Fruit fly (Drosophila melanogaster) whole organism, embryonic: ENCODE results near the gene zf30C.

ENCODE experiments used
- BtbVII ChIP-seq: fragments of 200-800 bp; sonication (Bioruptor generic); optimal IDR thresholded peaks from 3 replicates; lab custom pipeline; 2017; ENCODE audit warnings: missing biosample characterization, mild to moderate bottlenecking, missing genetic modification characterization
- CG10321 ChIP-seq: fragments of 200-800 bp; sonication (Bioruptor generic); IDR thresholded peaks from 2 replicates; pipeline ENCODE4 v1.3.6; 2022; ENCODE audit warnings: missing biosample characterization, missing genetic modification characterization
- CG11398 ChIP-seq: fragments of 200-800 bp; sonication (Bioruptor generic); optimal IDR thresholded peaks from 2 replicates; lab custom pipeline; 2016; ENCODE audit warnings: missing biosample characterization, missing genetic modification characterization
- CG11695 ChIP-seq: fragments of 200-800 bp; sonication (Bioruptor generic); IDR thresholded peaks from 3 replicates; pipeline ENCODE4 v1.3.6; 2022; ENCODE audit warnings: missing biosample characterization, missing genetic modification characterization
- CG12236 ChIP-seq: fragments of 200-800 bp; sonication (Bioruptor generic); optimal IDR thresholded peaks from 2 replicates; lab custom pipeline; 2016; ENCODE audit warnings: missing biosample characterization, missing genetic modification characterization
- CG13287 ChIP-seq: fragments of 200-800 bp; sonication (Bioruptor generic); IDR thresholded peaks from 2 replicates; pipeline ENCODE4 v1.3.6; 2022; ENCODE audit warnings: missing biosample characterization, missing genetic modification characterization; ENCODE audit not compliant: partially characterized antibody
- CG14014 ChIP-seq: fragments of 200-800 bp; sonication (Bioruptor generic); IDR thresholded peaks from 2 replicates; pipeline ENCODE4 v1.3.6; 2022; ENCODE audit warnings: missing biosample characterization, missing genetic modification characterization
- CG18764 ChIP-seq: fragments of 200-800 bp; sonication (Bioruptor generic); optimal IDR thresholded peaks from 3 replicates; lab custom pipeline; 2016; ENCODE audit warnings: missing biosample characterization, missing genetic modification characterization
- CG2120 ChIP-seq: fragments of 200-800 bp; sonication (Bioruptor generic); optimal IDR thresholded peaks from 3 replicates; lab custom pipeline; 2016; ENCODE audit warnings: missing biosample characterization, missing genetic modification characterization
- CG2199 ChIP-seq: fragments of 200-800 bp; sonication (Bioruptor generic); IDR thresholded peaks from 3 replicates; pipeline ENCODE4 v1.3.6; 2022; ENCODE audit warnings: missing biosample characterization, missing genetic modification characterization
- CG30403 ChIP-seq: fragments of 200-800 bp; sonication (Bioruptor generic); optimal IDR thresholded peaks from 3 replicates; lab custom pipeline; 2016; ENCODE audit warnings: missing biosample characterization, missing genetic modification characterization
- CG33557 ChIP-seq: fragments of 200-800 bp; sonication (Bioruptor generic); optimal IDR thresholded peaks from 2 replicates; lab custom pipeline; 2019; ENCODE audit warnings: missing biosample characterization, mild to moderate bottlenecking, missing genetic modification characterization, moderate library complexity
- CG4617 ChIP-seq: fragments of 200-800 bp; sonication (Bioruptor generic); optimal IDR thresholded peaks from 3 replicates; lab custom pipeline; 2016; ENCODE audit warnings: missing biosample characterization, missing genetic modification characterization, borderline replicate concordance
- CG5180 ChIP-seq: fragments of 200-800 bp; sonication (Bioruptor generic); optimal IDR thresholded peaks from 3 replicates; lab custom pipeline; 2017; ENCODE audit warnings: missing biosample characterization, missing genetic modification characterization, mild to moderate bottlenecking, moderate library complexity, missing genetic modification reagents
- CG6272 ChIP-seq: fragments of 200-800 bp; sonication (Bioruptor generic); IDR thresholded peaks from 2 replicates; pipeline ENCODE4 v1.3.6; 2022; ENCODE audit warnings: missing biosample characterization, missing genetic modification characterization
- CG6791 ChIP-seq: fragments of 200-800 bp; sonication (Bioruptor generic); IDR thresholded peaks from 3 replicates; pipeline ENCODE4 v1.3.6; 2022; ENCODE audit warnings: missing biosample characterization, missing genetic modification characterization; ENCODE audit not compliant: partially characterized antibody
- CG6854 ChIP-seq: fragments of 200-800 bp; sonication (Bioruptor generic); optimal IDR thresholded peaks from 3 replicates; lab custom pipeline; 2017; ENCODE audit warnings: missing biosample characterization, mild to moderate bottlenecking, missing genetic modification characterization
- CG7786 ChIP-seq: fragments of 200-800 bp; sonication (Bioruptor generic); optimal IDR thresholded peaks from 2 replicates; lab custom pipeline; 2016; ENCODE audit warnings: missing biosample characterization, missing genetic modification characterization
- CG7987 ChIP-seq: fragments of 200-800 bp; sonication (Bioruptor generic); optimal IDR thresholded peaks from 2 replicates; lab custom pipeline; 2018; ENCODE audit warnings: missing biosample characterization, mild to moderate bottlenecking, missing genetic modification characterization, moderate library complexity
- CG8765 ChIP-seq: fragments of 200-800 bp; sonication (Bioruptor generic); IDR thresholded peaks from 2 replicates; pipeline ENCODE4 v1.3.6; 2022; ENCODE audit warnings: missing biosample characterization, missing genetic modification characterization
- Dref ChIP-seq: fragments of 200-800 bp; sonication (Bioruptor generic); IDR thresholded peaks from 2 replicates; pipeline ENCODE4 v1.3.6; 2022; ENCODE audit warnings: missing biosample characterization, missing genetic modification characterization
- Fer1 ChIP-seq: fragments of 200-800 bp; sonication (Bioruptor generic); optimal IDR thresholded peaks from 2 replicates; lab custom pipeline; 2017; ENCODE audit warnings: missing biosample characterization, mild to moderate bottlenecking, missing genetic modification characterization
- HLH3B ChIP-seq: fragments of 200-800 bp; sonication (Bioruptor generic); IDR thresholded peaks from 2 replicates; pipeline ENCODE4 v1.3.6; 2022; ENCODE audit warnings: missing biosample characterization, missing genetic modification characterization
- Lhr ChIP-seq: fragments of 200-800 bp; sonication (Bioruptor generic); optimal IDR thresholded peaks from 3 replicates; lab custom pipeline; 2017; ENCODE audit warnings: mild to moderate bottlenecking, missing biosample characterization, missing genetic modification reagents, missing genetic modification characterization
- NC2β ChIP-seq: fragments of 200-800 bp; sonication (Bioruptor generic); optimal IDR thresholded peaks from 2 replicates; lab custom pipeline; 2016; ENCODE audit warnings: missing biosample characterization, missing genetic modification characterization
- NK7.1 ChIP-seq: fragments of 200-800 bp; sonication (Bioruptor generic); optimal IDR thresholded peaks from 3 replicates; lab custom pipeline; 2016; ENCODE audit warnings: missing biosample characterization, missing genetic modification characterization
- YL-1 ChIP-seq: fragments of 200-800 bp; sonication (Bioruptor generic); optimal IDR thresholded peaks from 3 replicates; lab custom pipeline; 2017; ENCODE audit warnings: missing biosample characterization, mild to moderate bottlenecking, missing genetic modification characterization
- abd-A ChIP-seq: fragments of 200-800 bp; sonication (Bioruptor generic); optimal IDR thresholded peaks from 3 replicates; lab custom pipeline; 2019; ENCODE audit warnings: missing biosample characterization, mild to moderate bottlenecking, missing genetic modification characterization, moderate library complexity
- ac ChIP-seq: fragments of 200-800 bp; sonication (Bioruptor generic); optimal IDR thresholded peaks from 3 replicates; lab custom pipeline; 2017; ENCODE audit warnings: missing biosample characterization, mild to moderate bottlenecking, missing genetic modification characterization
- ap ChIP-seq: fragments of 200-800 bp; sonication (Bioruptor generic); IDR thresholded peaks from 2 replicates; pipeline ENCODE4 v1.3.6; 2022; ENCODE audit warnings: missing biosample characterization, missing genetic modification characterization
- ash1 ChIP-seq: fragments of 200-800 bp; sonication (Bioruptor generic); optimal IDR thresholded peaks from 2 replicates; lab custom pipeline; 2018; ENCODE audit warnings: missing biosample characterization, mild to moderate bottlenecking, missing genetic modification characterization
- cwo ChIP-seq: fragments of 200-800 bp; sonication (Bioruptor generic); optimal IDR thresholded peaks from 3 replicates; lab custom pipeline; 2017; ENCODE audit warnings: missing biosample characterization, missing genetic modification characterization, mild to moderate bottlenecking, moderate library complexity, missing genetic modification reagents
- fu2 ChIP-seq: fragments of 200-800 bp; sonication (Bioruptor generic); optimal IDR thresholded peaks from 2 replicates; lab custom pipeline; 2016; ENCODE audit warnings: missing biosample characterization, missing genetic modification characterization
- gsb-n ChIP-seq: fragments of 200-800 bp; sonication (Bioruptor generic); optimal IDR thresholded peaks from 3 replicates; lab custom pipeline; 2018; ENCODE audit warnings: missing biosample characterization, mild to moderate bottlenecking, missing genetic modification characterization
- gt ChIP-seq: fragments of 200-800 bp; sonication (Bioruptor generic); IDR thresholded peaks from 2 replicates; pipeline ENCODE4 v1.3.6; 2022; ENCODE audit warnings: missing biosample characterization, missing genetic modification characterization
- hkb ChIP-seq, 2 experiments: fragments of 200-800 bp in 1 of 2; fragments of >200 bp in 1 of 2; sonication (Bioruptor generic) in 1 of 2; IDR thresholded peaks in 1 of 2; optimal IDR thresholded peaks in 1 of 2; 2 replicates each; pipeline versions ENCODE4 v1.3.6 to Lab custom; 2017 to 2022; ENCODE audit warnings: missing biosample characterization in 1 of 2, missing genetic modification characterization in 1 of 2
- odd ChIP-seq: fragments of 200-800 bp; sonication (Bioruptor generic); optimal IDR thresholded peaks from 2 replicates; lab custom pipeline; 2017; ENCODE audit warnings: missing biosample characterization, mild to moderate bottlenecking, missing genetic modification characterization
- onecut ChIP-seq: fragments of 200-800 bp; sonication (Bioruptor generic); IDR thresholded peaks from 2 replicates; pipeline ENCODE4 v1.3.6; 2022; ENCODE audit warnings: missing biosample characterization, missing genetic modification characterization
- pb ChIP-seq: fragments of 200-800 bp; sonication (Bioruptor generic); optimal IDR thresholded peaks from 3 replicates; lab custom pipeline; 2016; ENCODE audit warnings: missing biosample characterization, missing genetic modification characterization
- rib ChIP-seq: fragments of 200-800 bp; sonication (Bioruptor generic); IDR thresholded peaks from 2 replicates; pipeline ENCODE4 v1.3.6; 2022; ENCODE audit warnings: missing biosample characterization, missing genetic modification characterization
- salm ChIP-seq: fragments of 200-800 bp; sonication (Bioruptor generic); optimal IDR thresholded peaks from 2 replicates; lab custom pipeline; 2018; ENCODE audit warnings: missing biosample characterization, mild to moderate bottlenecking, missing genetic modification characterization
- sc ChIP-seq, 3 experiments: fragments of >200 bp in 2 of 3; fragments of 200-800 bp in 1 of 3; sonication (Bioruptor generic) in 1 of 3; optimal IDR thresholded peaks; 2 replicates in 2 of 3; 3 replicates in 1 of 3; lab custom pipeline; 2017; ENCODE audit warnings: mild to moderate bottlenecking in 1 of 3, missing biosample characterization in 1 of 3, missing genetic modification characterization in 1 of 3, missing genetic modification reagents in 1 of 3
- scrt ChIP-seq: fragments of 200-800 bp; sonication (Bioruptor generic); optimal IDR thresholded peaks from 2 replicates; lab custom pipeline; 2018; ENCODE audit warnings: missing biosample characterization, mild to moderate bottlenecking, missing genetic modification characterization, moderate library complexity
- sens-2 ChIP-seq: fragments of 200-800 bp; sonication (Bioruptor generic); IDR thresholded peaks from 2 replicates; pipeline ENCODE4 v1.3.6; 2022; ENCODE audit warnings: missing biosample characterization, missing genetic modification characterization
- slbo ChIP-seq: fragments of 200-800 bp; sonication (Bioruptor generic); IDR thresholded peaks from 2 replicates; pipeline ENCODE4 v1.3.6; 2022; ENCODE audit warnings: missing biosample characterization, missing genetic modification characterization
- stc ChIP-seq: fragments of 200-800 bp; sonication (Bioruptor generic); IDR thresholded peaks from 2 replicates; pipeline ENCODE4 v1.3.6; 2022; ENCODE audit warnings: missing biosample characterization, missing genetic modification characterization
- sug ChIP-seq: fragments of 200-800 bp; optimal IDR thresholded peaks from 2 replicates; lab custom pipeline; 2019; ENCODE audit warnings: missing biosample characterization, mild to moderate bottlenecking, missing genetic modification characterization, moderate library complexity
- trem ChIP-seq: fragments of 200-800 bp; optimal IDR thresholded peaks from 3 replicates; lab custom pipeline; 2019; ENCODE audit warnings: missing biosample characterization, mild to moderate bottlenecking, missing genetic modification characterization, moderate library complexity
- unc-4 ChIP-seq: fragments of 200-800 bp; sonication (Bioruptor generic); IDR thresholded peaks from 2 replicates; pipeline ENCODE4 v1.3.6; 2022; ENCODE audit warnings: missing biosample characterization, missing genetic modification characterization; ENCODE audit not compliant: partially characterized antibody

Gene zf30C

DNA sequence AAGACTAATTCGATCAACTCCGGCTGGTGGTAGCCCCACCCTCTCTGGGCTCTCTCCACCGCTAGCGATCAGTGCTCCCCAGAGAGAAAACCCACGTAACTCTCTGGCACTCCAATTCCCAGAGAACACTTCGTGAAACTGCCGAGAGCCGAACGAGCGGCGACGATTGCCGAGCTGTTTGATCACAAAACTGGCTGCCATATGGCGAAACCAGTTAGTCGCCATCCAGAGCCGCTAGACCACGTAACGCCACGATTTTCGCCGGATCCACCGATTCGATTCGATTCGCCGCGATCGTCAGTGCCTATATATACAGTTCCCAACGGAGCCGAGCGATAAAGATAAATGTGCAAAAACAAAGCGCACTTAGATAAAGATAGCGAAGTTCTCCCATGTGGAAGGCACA lies 24.0 kb downstream of the zf30C start, which contains the start of gene IP3K1 (continued):
- TF ChIP-seq HLH3B = peak; percentile 43; the same call in 1 of the 2 replicates
- peak; percentile 55 for TF ChIP-seq slbo (GFP tag; lab: Robert Waterston, UW)
- TF ChIP-seq cwo (GFP tag; lab: Kevin White, UChicago) = peak; percentile 50
- peak; percentile 14 for TF ChIP-seq CG33557
- TF ChIP-seq gsb-n (tag; lab: Kevin White, UChicago) = peak; percentile 76
- peak; percentile 36 for TF ChIP-seq CG11398 (GFP tag; lab: Kevin White, UChicago)
- no peak for TF ChIP-seq sc (optimal IDR thresholded peaks at IDR 0.05; lab: Kevin White, UChicago)
- TF ChIP-seq sc (GFP tag; optimal IDR thresholded peaks at IDR 0.05; lab: Kevin White, UChicago) = no peak
- TF ChIP-seq ap (GFP tag; lab: Robert Waterston, UW) = 0 out of 2 replicates have a peak, but pooled peaks have one; percentile 8
- TF ChIP-seq unc-4 = peak; percentile 60
- peak; percentile 50 for TF ChIP-seq pb
- TF ChIP-seq hkb (optimal IDR thresholded peaks at IDR 0.05; lab: Kevin White, UChicago) = no peak
- peak; percentile 63; the same call in 1 of the 2 replicates for TF ChIP-seq hkb (GFP tag; IDR thresholded peaks at IDR 0.05; lab: Robert Waterston, UW)
- peak; percentile 43 for TF ChIP-seq salm
- peak; percentile 62 for TF ChIP-seq BtbVII (GFP tag; lab: Kevin White, UChicago)
- no peak for TF ChIP-seq CG6272
- 0 out of 2 replicates have a peak, but pooled peaks have one; percentile 10 for TF ChIP-seq Dref (GFP tag; lab: Robert Waterston, UW)
- peak; percentile 29 for TF ChIP-seq NK7.1
- peak; percentile 66 for TF ChIP-seq CG13287 (GFP tag; lab: Robert Waterston, UW)
- no peak for TF ChIP-seq CG18764 (GFP tag; lab: Kevin White, UChicago)
- peak; percentile 10 for TF ChIP-seq YL-1
- peak; percentile 8 for TF ChIP-seq CG7786 (GFP tag; lab: Kevin White, UChicago)
- TF ChIP-seq rib = peak; percentile 67
- TF ChIP-seq CG4617 (GFP tag; lab: Kevin White, UChicago) = no peak
- TF ChIP-seq CG10321 (GFP tag; lab: Robert Waterston, UW) = no peak
- peak; percentile 75 for TF ChIP-seq sug (tag; lab: Kevin White, UChicago)
- peak; percentile 72; the same call in 1 of the 2 replicates for TF ChIP-seq stc (GFP tag; lab: Robert Waterston, UW)
- TF ChIP-seq scrt (GFP tag; lab: Kevin White, UChicago) = peak; percentile 15
- TF ChIP-seq ash1 (GFP tag; lab: Kevin White, UChicago) = peak; percentile 8
- 0 out of 2 replicates have a peak, but pooled peaks have one; percentile 15 for TF ChIP-seq sens-2 (GFP tag; lab: Robert Waterston, UW)
- peak; percentile 59 for TF ChIP-seq odd
- TF ChIP-seq gt (GFP tag; lab: Robert Waterston, UW) = no peak
- TF ChIP-seq Lhr = no peak
- no peak for TF ChIP-seq CG5180
- peak; percentile 0 for TF ChIP-seq CG6854 (GFP tag; lab: Kevin White, UChicago)
- no peak for TF ChIP-seq ac
- peak; percentile 76 for TF ChIP-seq Fer1 (GFP tag; lab: Kevin White, UChicago)
- no peak for TF ChIP-seq fu2 (GFP tag; lab: Kevin White, UChicago)
- TF ChIP-seq CG7987 (GFP tag; lab: Kevin White, UChicago) = peak; percentile 66
- TF ChIP-seq CG12236 (GFP tag; lab: Kevin White, UChicago) = no peak
- 0 out of 3 replicates have a peak, but pooled peaks have one; percentile 70 for TF ChIP-seq CG2199
- peak; percentile 33 for TF ChIP-seq trem (tag; lab: Kevin White, UChicago)
- TF ChIP-seq CG30403 = no peak
- peak; percentile 72 for TF ChIP-seq abd-A (tag; lab: Kevin White, UChicago)
- TF ChIP-seq CG2120 (GFP tag; lab: Kevin White, UChicago) = peak; percentile 33
- TF ChIP-seq onecut (GFP tag; lab: Robert Waterston, UW) = peak; percentile 25; the same call in 1 of the 2 replicates
- TF ChIP-seq CG6791 = peak; percentile 64; the same call in 1 of the 3 replicates
- TF ChIP-seq CG8765 (GFP tag; lab: Robert Waterston, UW) = no peak
- no peak; the same call in 1 of the 2 replicates for TF ChIP-seq CG14014 (GFP tag; lab: Robert Waterston, UW)
- TF ChIP-seq CG11695 (GFP tag; lab: Robert Waterston, UW) = peak; percentile 24; the same call in 1 of the 3 replicates
- TF ChIP-seq NC2β (GFP tag; lab: Kevin White, UChicago) = peak; percentile 16
